Worm (Caenorhabditis elegans) whole organism, L2 larva: ENCODE data around the gene F49C12.7.

Source experiments
- aly-2 ChIP-seq: fragments of 150-350 bp; optimal IDR thresholded peaks from 2 replicates; lab custom pipeline; 2014; ENCODE audit warnings: missing biosample characterization, missing genetic modification characterization
- fos-1 ChIP-seq: fragments of 150-350 bp; optimal IDR thresholded peaks from 2 replicates; lab custom pipeline; 2014; ENCODE audit warnings: missing biosample characterization, missing genetic modification characterization
- gmeb-1 ChIP-seq: fragments of 150-350 bp; optimal IDR thresholded peaks from 2 replicates; lab custom pipeline; 2014; ENCODE audit warnings: missing biosample characterization, missing genetic modification characterization
- lsy-2 ChIP-seq, 2 experiments: fragments of 150-350 bp in 1 of 2; sonication (generic microtip) in 1 of 2; optimal IDR thresholded peaks; 2 replicates each; lab custom pipeline; 2014 to 2017; ENCODE audit warnings: missing biosample characterization in 2 of 2, missing genetic modification characterization in 2 of 2
- nhr-11 ChIP-seq: fragments of 150-350 bp; optimal IDR thresholded peaks from 2 replicates; lab custom pipeline; 2014; ENCODE audit warnings: missing biosample characterization, missing genetic modification characterization
- nhr-12 ChIP-seq: fragments of 150-350 bp; optimal IDR thresholded peaks from 2 replicates; lab custom pipeline; 2014; ENCODE audit warnings: missing biosample characterization, missing genetic modification characterization
- nhr-129 ChIP-seq: fragments of 150-350 bp; optimal IDR thresholded peaks from 2 replicates; lab custom pipeline; 2014; ENCODE audit warnings: missing biosample characterization, missing genetic modification characterization
- nhr-25 ChIP-seq: fragments of 150-350 bp; sonication (generic microtip); optimal IDR thresholded peaks from 3 replicates; lab custom pipeline; 2014; ENCODE audit warnings: missing biosample characterization, missing genetic modification characterization
- unc-39 ChIP-seq: fragments of 150-350 bp; optimal IDR thresholded peaks from 2 replicates; lab custom pipeline; 2014; ENCODE audit warnings: missing biosample characterization, missing genetic modification characterization
- unc-62 ChIP-seq: fragments of 150-350 bp; optimal IDR thresholded peaks from 2 replicates; lab custom pipeline; 2014; ENCODE audit warnings: missing biosample characterization, missing genetic modification reagents, missing genetic modification characterization

DNA sequence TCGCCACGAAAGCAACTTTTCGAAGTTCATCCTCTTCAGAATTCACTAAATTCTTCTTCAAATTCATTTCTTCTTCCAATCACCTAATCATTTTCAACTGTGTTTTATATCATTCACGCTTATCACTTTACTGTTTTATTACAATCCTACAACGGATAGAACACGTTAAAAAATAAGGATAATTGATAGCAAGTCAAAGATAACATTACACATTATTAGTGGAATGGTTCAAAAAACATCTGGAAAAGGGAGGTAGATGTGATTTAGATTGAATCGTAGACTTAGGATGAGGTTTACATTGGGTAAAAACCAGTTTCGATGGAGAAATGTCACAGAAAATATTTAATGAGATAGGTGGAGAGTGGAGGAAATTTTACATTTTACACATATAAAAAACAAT, 51.0 kb downstream of the F49C12.7 start, which contains the start of gene col-120:
- TF ChIP-seq gmeb-1 (no peak), fos-1 (tag; lab: Kevin White, UChicago) (no peak), unc-39 (tag; lab: Kevin White, UChicago) (no peak), nhr-129 (tag; lab: Kevin White, UChicago) (no peak), lsy-2 (tag; optimal IDR thresholded peaks at IDR 0.05; lab: Kevin White, UChicago) (no peak), nhr-12 (tag; lab: Kevin White, UChicago) (no peak), unc-62 (no peak), nhr-25 (tag; lab: Kevin White, UChicago) (no peak), aly-2 (no peak), nhr-11 (tag; lab: Kevin White, UChicago) (no peak)
